Worm (Caenorhabditis elegans) whole organism, L4/young adult: Measurements from ENCODE around the gene frpr-16.
"Not testable (repeated sequence)": the region's sequence is repeated elsewhere in the genome, so short reads cannot be mapped to it uniquely, and the experiment has no call there.

Experiments
- W03F9.2 ChIP-seq: fragments of 150-350 bp; optimal IDR thresholded peaks from 2 replicates; lab custom pipeline; 2014; ENCODE audit warnings: missing biosample characterization, missing genetic modification characterization
- dao-5 ChIP-seq: sonication (generic microtip); optimal IDR thresholded peaks from 2 replicates; lab custom pipeline; 2016; ENCODE audit warnings: missing genotype, missing genetic modification characterization, moderate library complexity, missing compliant biosample characterization
- him-1 ChIP-seq: sonication (generic microtip); optimal IDR thresholded peaks from 2 replicates; lab custom pipeline; 2016; ENCODE audit warnings: missing genotype, missing genetic modification reagents, missing genetic modification characterization, missing compliant biosample characterization

frpr-16 gene

ce11 chrII:6024879-6025278, 6.1 kb downstream of the frpr-16 start, which contains the start of gene R12C12.9:
R12C12.9 (minus strand) TSS chrII:6024979.
- TF ChIP-seq dao-5 (tag; lab: Kevin White, UChicago) (no peak), him-1 (tag; lab: Kevin White, UChicago) (no peak), W03F9.2 (no peak)

ce11 chrII:6022596-6022995, 8.4 kb downstream of the frpr-16 start:
- no peak for TF ChIP-seq dao-5 (tag; lab: Kevin White, UChicago)
- no peak for TF ChIP-seq W03F9.2
- TF ChIP-seq him-1 (tag; lab: Kevin White, UChicago) = no peak

- no peak for TF ChIP-seq W03F9.2
- TF ChIP-seq him-1 (tag; lab: Kevin White, UChicago) = no peak
- TF ChIP-seq dao-5 (tag; lab: Kevin White, UChicago) = no peak
These were observed 10.7 kb downstream of the frpr-16 start, which contains the start of gene ZK84.1 for ce11 chrII:6020353-6020752. ZK84.1 (plus strand) TSS chrII:6020653.

- TF ChIP-seq him-1 (tag; lab: Kevin White, UChicago) (no peak), dao-5 (tag; lab: Kevin White, UChicago) (no peak), W03F9.2 (no peak)
These were observed 14.6 kb downstream of the frpr-16 start, which contains the start of gene ZK84.5 for ce11 chrII:6016410-6016809. ZK84.5 (minus strand) TSS chrII:6016510.

DNA sequence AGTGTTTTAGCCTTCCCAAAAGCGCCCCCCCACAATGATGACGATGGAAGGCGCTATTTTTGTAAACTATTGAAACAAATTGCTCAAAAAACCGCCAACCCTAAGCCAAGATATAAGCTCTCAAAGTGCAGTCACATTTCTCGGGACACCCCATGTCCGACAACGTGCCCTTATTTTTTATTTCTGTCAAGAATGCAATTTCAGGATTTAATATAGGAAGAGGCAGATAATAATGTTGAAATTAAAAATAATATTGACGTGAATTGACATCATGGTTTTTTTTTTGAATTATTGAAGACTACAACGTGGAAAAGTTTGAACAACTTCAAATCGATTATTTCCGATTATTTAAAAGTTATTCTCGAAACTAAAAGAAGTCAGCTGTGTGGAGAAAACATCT, 16.9 kb downstream of the frpr-16 start, which contains the start of gene ZK84.2:
TSS of gene ZK84.2 (plus strand) at position 301 of the 400 bp plus-strand sequence.
- not testable (repeated sequence) for TF ChIP-seq dao-5 (tag; lab: Kevin White, UChicago); W03F9.2; him-1 (tag; lab: Kevin White, UChicago)

ce11 chrII:6010544-6010943, 20.5 kb downstream of the frpr-16 start, which contains the start of gene ins-20:
ins-20 (plus strand) TSS chrII:6010844.
- TF ChIP-seq dao-5 (tag; lab: Kevin White, UChicago) (no peak), W03F9.2 (no peak), him-1 (tag; lab: Kevin White, UChicago) (no peak)

DNA sequence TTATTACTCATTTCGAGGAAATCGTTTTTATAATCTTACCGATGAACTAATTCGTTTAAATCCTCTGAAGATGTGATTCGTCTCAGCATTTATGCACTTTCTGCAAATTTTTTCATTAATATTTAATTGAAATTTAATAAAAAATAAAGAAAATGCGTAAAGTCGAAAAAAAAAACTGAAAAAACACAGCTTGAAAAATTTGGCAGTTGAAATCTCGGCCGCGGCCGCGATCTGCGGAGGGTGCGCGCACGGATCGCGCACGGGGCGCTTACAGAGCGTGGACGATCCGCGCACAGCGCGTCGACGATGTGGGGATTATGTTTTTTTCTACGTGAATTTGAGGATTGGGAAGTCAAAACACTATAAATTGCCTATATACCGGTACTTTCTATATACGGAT, 22.1 kb downstream of the frpr-16 start, which contains the start of gene ZK84.4:
TSS of gene ZK84.4 (minus strand) at position 101 of the 400 bp plus-strand sequence.
- not testable (repeated sequence) for TF ChIP-seq dao-5 (tag; lab: Kevin White, UChicago); him-1 (tag; lab: Kevin White, UChicago); W03F9.2

DNA sequence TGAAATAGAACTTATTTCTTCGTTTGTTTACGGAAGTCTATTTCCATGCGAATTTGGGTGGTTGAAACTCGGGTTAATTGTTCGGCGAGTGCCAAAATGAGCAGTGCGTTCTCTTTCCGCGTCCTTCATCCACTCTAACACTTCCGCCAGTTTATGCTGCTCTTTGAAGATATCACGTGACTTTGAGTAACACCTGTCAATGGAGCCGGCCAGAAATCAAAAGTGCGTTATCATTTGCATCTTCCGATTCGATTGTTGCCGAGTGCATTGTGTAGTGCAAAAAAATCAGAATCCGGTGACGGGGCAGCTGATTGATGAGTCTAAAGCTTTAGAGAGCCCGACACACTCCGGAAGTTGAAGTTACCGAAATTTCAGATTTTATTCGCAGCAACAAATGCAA, 30.0 kb downstream of the frpr-16 start:
- no peak for TF ChIP-seq W03F9.2
- no peak for TF ChIP-seq him-1 (tag; lab: Kevin White, UChicago)
- no peak for TF ChIP-seq dao-5 (tag; lab: Kevin White, UChicago)

DNA sequence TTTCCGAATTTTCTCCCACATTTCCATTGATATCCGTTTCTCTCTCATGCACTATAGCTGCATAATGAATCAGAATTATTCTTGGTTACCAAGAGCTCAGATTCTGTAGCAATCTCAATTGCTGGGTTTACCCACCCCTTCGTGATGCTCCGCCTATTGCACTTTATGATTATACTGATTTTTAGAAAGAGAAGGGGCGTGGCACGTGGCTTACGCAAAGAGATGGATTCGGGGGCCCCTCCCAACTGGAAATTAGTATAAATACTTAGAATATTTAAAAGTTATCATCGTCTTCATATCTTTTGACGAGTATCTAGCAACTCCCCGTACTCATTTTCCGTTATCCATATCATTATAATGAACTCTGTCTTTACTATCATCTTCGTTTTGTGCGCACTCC, 30.9 kb downstream of the frpr-16 start, which contains the start of gene ins-6:
TSS of gene ins-6 (plus strand) at position 301 of the 400 bp plus-strand sequence.
- TF ChIP-seq him-1 (tag; lab: Kevin White, UChicago) = no peak
- no peak for TF ChIP-seq W03F9.2
- TF ChIP-seq dao-5 (tag; lab: Kevin White, UChicago) = no peak

DNA sequence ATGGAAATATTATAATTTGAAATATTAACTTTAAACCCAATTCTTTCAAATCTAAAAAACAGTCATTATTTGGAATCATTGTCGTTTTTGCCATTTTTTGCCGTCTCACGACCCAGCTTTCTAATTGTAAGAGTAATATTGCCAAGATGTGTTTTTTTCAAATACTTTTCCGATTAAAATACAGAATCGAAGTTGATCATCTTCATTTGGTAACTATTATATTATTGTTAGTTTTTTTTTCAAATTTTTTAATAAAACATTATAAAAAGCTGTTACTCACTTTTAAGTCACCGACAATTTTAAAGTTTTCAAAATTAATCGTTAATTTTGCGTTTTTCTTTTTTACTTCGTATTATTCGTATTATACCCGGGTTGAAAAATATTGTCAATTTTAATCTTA, 33.7 kb downstream of the frpr-16 start, which contains the start of gene ins-5:
TSS of gene ins-5 (plus strand) at position 301 of the 400 bp plus-strand sequence.
- TF ChIP-seq dao-5 (tag; lab: Kevin White, UChicago) (no peak), W03F9.2 (no peak), him-1 (tag; lab: Kevin White, UChicago) (no peak)

- TF ChIP-seq him-1 (tag; lab: Kevin White, UChicago) (no peak), dao-5 (tag; lab: Kevin White, UChicago) (no peak), W03F9.2 (no peak)
These were observed 34.9 kb downstream of the frpr-16 start, which contains the start of gene ins-4 for ce11 chrII:5996066-5996465. ins-4 (plus strand) TSS chrII:5996366.

- TF ChIP-seq dao-5 (tag; lab: Kevin White, UChicago) (no peak), W03F9.2 (no peak), him-1 (tag; lab: Kevin White, UChicago) (no peak)
These were observed 40.3 kb downstream of the frpr-16 start, which contains the start of gene ins-3 for ce11 chrII:5990668-5991067. ins-3 (minus strand) TSS chrII:5990768.

ce11 chrII:5988224-5988623, 42.8 kb downstream of the frpr-16 start, which contains the start of gene ins-2:
ins-2 (plus strand) TSS chrII:5988524.
- no peak for TF ChIP-seq him-1 (tag; lab: Kevin White, UChicago)
- TF ChIP-seq dao-5 (tag; lab: Kevin White, UChicago) = no peak
- TF ChIP-seq W03F9.2 = no peak
